Fruit fly (Drosophila melanogaster): ENCODE results near the gene Nup205.

dm6 chrX:19897328-19897990 is 45.4 kb downstream of the Nup205 start:
- TF ChIP-seq usp (GFP tag; optimal IDR thresholded peaks at IDR 0.05) (no peak), EcR (GFP tag; optimal IDR thresholded peaks at IDR 0.05) (no peak), psq (optimal IDR thresholded peaks at IDR 0.05) (no peak), CG8478 (optimal IDR thresholded peaks at IDR 0.05) (no peak), pan (optimal IDR thresholded peaks at IDR 0.05) (no peak)
